Worm (Caenorhabditis elegans) whole organism, L4 larva: Measurements from ENCODE around the gene pgap-3.

Source experiments
- D1046.2 ChIP-seq: fragments of 200-800 bp; sonication (Bioruptor generic); IDR thresholded peaks from 2 replicates; pipeline ENCODE4 v1.3.6; 2022; ENCODE audit warnings: missing genetic modification characterization, missing compliant biosample characterization
- F26F4.8 ChIP-seq: fragments of 200-800 bp; sonication (Bioruptor generic); conservative IDR thresholded peaks from 2 replicates; pipeline ENCODE4 v1.3.6; 2022; ENCODE audit warnings: missing genetic modification characterization, missing compliant biosample characterization
- T20F7.1 ChIP-seq: fragments of 200-800 bp; sonication (Bioruptor generic); optimal IDR thresholded peaks from 2 replicates; lab custom pipeline; 2018; ENCODE audit warnings: mild to moderate bottlenecking, missing genetic modification characterization, missing compliant biosample characterization
- Y5F2A.4 ChIP-seq: fragments of 200-800 bp; sonication (Bioruptor generic); optimal IDR thresholded peaks from 2 replicates; lab custom pipeline; 2018; ENCODE audit warnings: mild to moderate bottlenecking, missing genetic modification characterization, missing compliant biosample characterization
- Y75B8A.6 ChIP-seq: fragments of 200-800 bp; sonication (Bioruptor generic); IDR thresholded peaks from 2 replicates; pipeline ENCODE4 v1.3.6; 2022; ENCODE audit warnings: missing genetic modification reagents, missing genetic modification characterization, missing compliant biosample characterization
- ZK546.5 ChIP-seq, 2 experiments: sonication (generic microtip); optimal IDR thresholded peaks; 2 replicates each; lab custom pipeline; 2017; ENCODE audit warnings: missing biosample characterization in 2 of 2, missing genetic modification characterization in 2 of 2
- aly-2 ChIP-seq: sonication (generic microtip); optimal IDR thresholded peaks from 2 replicates; lab custom pipeline; 2018; ENCODE audit warnings: missing biosample characterization, missing genetic modification characterization
- ceh-32 ChIP-seq: sonication (generic microtip); optimal IDR thresholded peaks from 2 replicates; lab custom pipeline; 2016; ENCODE audit warnings: mild to moderate bottlenecking, missing genetic modification characterization, missing compliant biosample characterization; ENCODE audit not compliant: poor library complexity
- ctbp-1 ChIP-seq: fragments of 200-800 bp; sonication (Bioruptor generic); IDR thresholded peaks from 2 replicates; pipeline ENCODE4 v1.3.6; 2022; ENCODE audit warnings: missing genetic modification reagents, missing genetic modification characterization, missing compliant biosample characterization
- daf-12 ChIP-seq: fragments of 150-350 bp; optimal IDR thresholded peaks from 2 replicates; lab custom pipeline; 2014; ENCODE audit warnings: missing biosample characterization, missing genetic modification reagents, missing genetic modification characterization
- daf-16 ChIP-seq, 3 experiments: sonication (generic microtip); optimal IDR thresholded peaks; 2 replicates each; lab custom pipeline; 2016 to 2017; ENCODE audit warnings: missing genetic modification characterization in 3 of 3, missing genetic modification reagents in 3 of 3, mild to moderate bottlenecking in 2 of 3, missing compliant biosample characterization in 2 of 3, missing biosample characterization in 1 of 3, moderate library complexity in 1 of 3
- dmd-8 ChIP-seq: fragments of 200-800 bp; sonication (Bioruptor generic); IDR thresholded peaks from 2 replicates; pipeline ENCODE4 v1.3.6; 2022; ENCODE audit warnings: missing genetic modification characterization, missing compliant biosample characterization
- dmd-9 ChIP-seq: fragments of 200-800 bp; sonication (Bioruptor generic); IDR thresholded peaks from 2 replicates; pipeline ENCODE4 v1.3.6; 2022; ENCODE audit warnings: missing genetic modification reagents, missing genetic modification characterization, missing compliant biosample characterization
- dpl-1 ChIP-seq: fragments of 150-350 bp; optimal IDR thresholded peaks from 2 replicates; lab custom pipeline; 2014; ENCODE audit warnings: missing biosample characterization, missing genetic modification reagents, missing genetic modification characterization
- duxl-1 ChIP-seq: sonication (generic microtip); optimal IDR thresholded peaks from 2 replicates; lab custom pipeline; 2016; ENCODE audit warnings: mild to moderate bottlenecking, missing genetic modification characterization, moderate library complexity, missing compliant biosample characterization; ENCODE audit not compliant: poor library complexity
- egl-27 ChIP-seq: sonication (generic microtip); optimal IDR thresholded peaks from 3 replicates; lab custom pipeline; 2017; ENCODE audit warnings: missing biosample characterization, missing genetic modification reagents, missing genetic modification characterization
- egl-43 ChIP-seq: fragments of 200-800 bp; sonication (Bioruptor generic); IDR thresholded peaks from 2 replicates; pipeline ENCODE4 v1.3.6; 2022; ENCODE audit warnings: missing genetic modification reagents, missing genetic modification characterization, missing compliant biosample characterization
- fkh-10 ChIP-seq: fragments of 150-350 bp; optimal IDR thresholded peaks from 2 replicates; lab custom pipeline; 2014; ENCODE audit warnings: missing biosample characterization, missing genetic modification reagents, missing genetic modification characterization
- gei-8 ChIP-seq: fragments of 200-800 bp; sonication (Bioruptor generic); optimal IDR thresholded peaks from 2 replicates; lab custom pipeline; 2018; ENCODE audit warnings: mild to moderate bottlenecking, missing genetic modification characterization, missing compliant biosample characterization
- hif-1 ChIP-seq, 2 experiments: sonication (generic microtip); optimal IDR thresholded peaks; 2 replicates each; lab custom pipeline; 2016 to 2017; ENCODE audit warnings: missing compliant biosample characterization in 2 of 2, missing genetic modification characterization in 2 of 2, missing genetic modification reagents in 2 of 2, missing genotype in 2 of 2, mild to moderate bottlenecking in 1 of 2
- hlh-30 ChIP-seq: sonication (generic microtip); optimal IDR thresholded peaks from 2 replicates; lab custom pipeline; 2017; ENCODE audit warnings: antibody characterized with exemption, mild to moderate bottlenecking, missing genetic modification characterization, missing compliant biosample characterization; ENCODE audit not compliant: insufficient read depth
- jun-1 ChIP-seq: fragments of 150-350 bp; optimal IDR thresholded peaks from 2 replicates; lab custom pipeline; 2014; ENCODE audit warnings: missing biosample characterization, missing genetic modification reagents, missing genetic modification characterization
- lin-13 ChIP-seq: fragments of 150-350 bp; optimal IDR thresholded peaks from 2 replicates; lab custom pipeline; 2014; ENCODE audit warnings: missing biosample characterization, missing genetic modification reagents, missing genetic modification characterization
- lin-39 ChIP-seq: fragments of 150-350 bp; optimal IDR thresholded peaks from 2 replicates; lab custom pipeline; 2014; ENCODE audit warnings: missing biosample characterization, missing genetic modification reagents, missing genetic modification characterization
- lir-3 ChIP-seq: sonication (generic microtip); optimal IDR thresholded peaks from 2 replicates; lab custom pipeline; 2016; ENCODE audit warnings: mild to moderate bottlenecking, missing genetic modification characterization, missing compliant biosample characterization
- lsy-2 ChIP-seq, 2 experiments: fragments of 150-350 bp in 1 of 2; sonication (generic microtip) in 1 of 2; optimal IDR thresholded peaks; 2 replicates each; lab custom pipeline; 2014 to 2017; ENCODE audit warnings: missing biosample characterization in 2 of 2, missing genetic modification characterization in 2 of 2
- madf-5 ChIP-seq, 2 experiments: fragments of 200-800 bp; sonication (Bioruptor generic); IDR thresholded peaks; 2 replicates each; pipeline ENCODE4 v1.3.6; 2022; ENCODE audit warnings: missing compliant biosample characterization in 2 of 2, missing genetic modification characterization in 2 of 2
- mdl-1 ChIP-seq, 2 experiments: fragments of 150-350 bp in 1 of 2; sonication (generic microtip) in 1 of 2; optimal IDR thresholded peaks; 2 replicates each; lab custom pipeline; 2014 to 2017; ENCODE audit warnings: missing biosample characterization in 2 of 2, missing genetic modification characterization in 2 of 2
- mdt-29 ChIP-seq: fragments of 200-800 bp; sonication (Bioruptor generic); IDR thresholded peaks from 2 replicates; pipeline ENCODE4 v1.3.6; 2022; ENCODE audit warnings: missing genetic modification reagents, missing genetic modification characterization, missing compliant biosample characterization
- nhr-237 ChIP-seq: sonication (generic microtip); optimal IDR thresholded peaks from 2 replicates; lab custom pipeline; 2017; ENCODE audit warnings: missing biosample characterization, missing genetic modification characterization
- nhr-41 ChIP-seq: fragments of 200-800 bp; sonication (Bioruptor generic); IDR thresholded peaks from 2 replicates; pipeline ENCODE4 v1.3.6; 2022; ENCODE audit warnings: missing genetic modification reagents, missing genetic modification characterization, missing compliant biosample characterization
- nhr-42 ChIP-seq: fragments of 200-800 bp; sonication (Bioruptor generic); IDR thresholded peaks from 2 replicates; pipeline ENCODE4 v1.3.6; 2022; ENCODE audit warnings: missing genetic modification characterization, missing compliant biosample characterization
- nhr-76 ChIP-seq: fragments of 150-350 bp; optimal IDR thresholded peaks from 2 replicates; lab custom pipeline; 2014; ENCODE audit warnings: missing biosample characterization, missing genetic modification characterization
- nhr-77 ChIP-seq: fragments of 150-350 bp; optimal IDR thresholded peaks from 2 replicates; lab custom pipeline; 2014; ENCODE audit warnings: missing biosample characterization, missing genetic modification characterization
- pha-4 ChIP-seq, 2 experiments: fragments of 150-350 bp in 1 of 2; fragments of 200-800 bp in 1 of 2; sonication (Bioruptor generic) in 1 of 2; IDR thresholded peaks in 1 of 2; optimal IDR thresholded peaks in 1 of 2; 2 replicates each; pipeline versions ENCODE4 v1.3.6 to Lab custom; 2014 to 2022; ENCODE audit warnings: missing genetic modification characterization in 2 of 2, missing genetic modification reagents in 2 of 2, missing biosample characterization in 1 of 2, missing compliant biosample characterization in 1 of 2
- php-3 ChIP-seq: fragments of 200-800 bp; sonication (Bioruptor generic); IDR thresholded peaks from 2 replicates; pipeline ENCODE4 v1.3.6; 2022; ENCODE audit warnings: missing genetic modification reagents, missing genetic modification characterization, missing compliant biosample characterization
- pqm-1 ChIP-seq: sonication (generic microtip); optimal IDR thresholded peaks from 2 replicates; lab custom pipeline; 2017; ENCODE audit warnings: missing biosample characterization, missing genetic modification characterization
- rbr-2 ChIP-seq: sonication (generic microtip); optimal IDR thresholded peaks from 2 replicates; lab custom pipeline; 2016; ENCODE audit warnings: missing genotype, missing genetic modification characterization, missing compliant biosample characterization
- set-16 ChIP-seq: fragments of 200-800 bp; sonication (Bioruptor generic); IDR thresholded peaks from 2 replicates; pipeline ENCODE4 v1.3.6; 2022; ENCODE audit warnings: missing genetic modification reagents, missing genetic modification characterization, missing compliant biosample characterization
- snpc-1.2 ChIP-seq: fragments of 200-800 bp; sonication (Bioruptor generic); IDR thresholded peaks from 2 replicates; pipeline ENCODE4 v1.3.6; 2022; ENCODE audit warnings: missing genetic modification reagents, missing genetic modification characterization, missing compliant biosample characterization
- spr-3 ChIP-seq: fragments of 200-800 bp; sonication (Bioruptor generic); optimal IDR thresholded peaks from 2 replicates; lab custom pipeline; 2018; ENCODE audit warnings: mild to moderate bottlenecking, missing genetic modification characterization, missing compliant biosample characterization
- unc-130 ChIP-seq: sonication (generic microtip); optimal IDR thresholded peaks from 2 replicates; lab custom pipeline; 2016; ENCODE audit warnings: missing genetic modification reagents, missing genetic modification characterization, missing compliant biosample characterization
- unc-39 ChIP-seq: sonication (generic microtip); optimal IDR thresholded peaks from 2 replicates; lab custom pipeline; 2017; ENCODE audit warnings: missing biosample characterization, missing genetic modification characterization
- unc-62 ChIP-seq, 3 experiments: fragments of 150-350 bp in 1 of 3; sonication (generic microtip); optimal IDR thresholded peaks in 2 of 3; peaks in 1 of 3; 1 replicate in 1 of 3; 2 replicates in 2 of 3; lab custom pipeline; 2014 to 2017; ENCODE audit warnings: missing biosample characterization in 3 of 3, missing genetic modification characterization in 3 of 3, missing genetic modification reagents in 3 of 3, missing genotype in 1 of 3
- vab-7 ChIP-seq: fragments of 200-800 bp; sonication (Bioruptor generic); IDR thresholded peaks from 2 replicates; pipeline ENCODE4 v1.3.6; 2022; ENCODE audit warnings: missing genetic modification reagents, missing genetic modification characterization, missing compliant biosample characterization
- zfp-2 ChIP-seq: sonication (generic microtip); optimal IDR thresholded peaks from 2 replicates; lab custom pipeline; 2016; ENCODE audit warnings: mild to moderate bottlenecking, missing genetic modification characterization, missing compliant biosample characterization
- zfp-3 ChIP-seq: fragments of 200-800 bp; sonication (Bioruptor generic); conservative IDR thresholded peaks from 2 replicates; pipeline ENCODE4 v1.3.6; 2022; ENCODE audit warnings: missing genetic modification reagents, missing genetic modification characterization, missing compliant biosample characterization
- zip-2 ChIP-seq: fragments of 150-350 bp; optimal IDR thresholded peaks from 2 replicates; lab custom pipeline; 2014; ENCODE audit warnings: missing biosample characterization, missing genetic modification characterization
- ztf-11 ChIP-seq: fragments of 150-350 bp; optimal IDR thresholded peaks from 2 replicates; lab custom pipeline; 2014; ENCODE audit warnings: missing biosample characterization, missing genetic modification characterization
- ztf-7 ChIP-seq: fragments of 150-350 bp; optimal IDR thresholded peaks from 2 replicates; lab custom pipeline; 2014; ENCODE audit warnings: missing biosample characterization, missing genetic modification characterization

The pgap-3 gene

ce11 chrV:6030559-6030975 lies 17.2 kb downstream of the pgap-3 start (continued):
- TF ChIP-seq egl-27 (tag; lab: Kevin White, UChicago) (no peak), duxl-1 (no peak), pqm-1 (no peak), daf-12 (no peak), daf-16 (GFP tag; optimal IDR thresholded peaks at IDR 0.05; lab: Kevin White, UChicago) (peak in 1 of 2 experiments; percentile 27), daf-16 (tag; optimal IDR thresholded peaks at IDR 0.05; lab: Kevin White, UChicago) (no peak), ceh-32 (tag; lab: Kevin White, UChicago) (no peak), zfp-3 (GFP tag; lab: Robert Waterston, UW) (no peak), gei-8 (GFP tag; lab: Kevin White, UChicago) (no peak), unc-39 (tag; lab: Kevin White, UChicago) (no peak), spr-3 (GFP tag; lab: Kevin White, UChicago) (no peak), Y5F2A.4 (no peak), Y75B8A.6 (no peak), pha-4 (GFP tag; IDR thresholded peaks at IDR 0.05; lab: Robert Waterston, UW) (no peak), pha-4 (tag; optimal IDR thresholded peaks at IDR 0.05; lab: Kevin White, UChicago) (no peak), rbr-2 (tag; lab: Kevin White, UChicago) (peak; percentile 47), D1046.2 (GFP tag; lab: Robert Waterston, UW) (no peak), lin-13 (GFP tag; lab: Kevin White, UChicago) (no peak), nhr-41 (GFP tag; lab: Robert Waterston, UW) (no peak), dmd-8 (GFP tag; lab: Robert Waterston, UW) (no peak), vab-7 (GFP tag; lab: Robert Waterston, UW) (no peak), mdt-29 (GFP tag; lab: Robert Waterston, UW) (no peak), F26F4.8 (GFP tag; lab: Robert Waterston, UW) (no peak), hif-1 (tag; optimal IDR thresholded peaks at IDR 0.05; lab: Kevin White, UChicago) (peak in 1 of 2 experiments; percentile 70), set-16 (GFP tag; lab: Robert Waterston, UW) (no peak), lin-39 (tag; lab: Kevin White, UChicago) (no peak), unc-62 (GFP tag; optimal IDR thresholded peaks at IDR 0.05 in 1 of 2; lab: Kevin White, UChicago) (peak in 1 of 2 experiments; percentile 99), unc-62 (tag; optimal IDR thresholded peaks at IDR 0.05; lab: Kevin White, UChicago) (no peak), dpl-1 (no peak), php-3 (GFP tag; lab: Robert Waterston, UW) (no peak), jun-1 (no peak), lir-3 (no peak), madf-5 (GFP tag; IDR thresholded peaks at IDR 0.05; lab: Robert Waterston, UW) (no peak), ZK546.5 (tag; optimal IDR thresholded peaks at IDR 0.05; lab: Kevin White, UChicago) (no peak), lsy-2 (tag; optimal IDR thresholded peaks at IDR 0.05; lab: Kevin White, UChicago) (peak; percentile 12 to 42), aly-2 (tag; lab: Kevin White, UChicago) (no peak), mdl-1 (tag; optimal IDR thresholded peaks at IDR 0.05; lab: Kevin White, UChicago) (peak in 1 of 2 experiments; percentile 23), egl-43 (GFP tag; lab: Robert Waterston, UW) (no peak), nhr-237 (tag; lab: Kevin White, UChicago) (no peak), zip-2 (tag; lab: Kevin White, UChicago) (no peak), ztf-11 (tag; lab: Kevin White, UChicago) (no peak), T20F7.1 (GFP tag; lab: Kevin White, UChicago) (no peak), ctbp-1 (GFP tag; lab: Robert Waterston, UW) (0 out of 2 replicates have a peak, but pooled peaks have one; percentile 65), hlh-30 (tag; lab: Kevin White, UChicago) (peak; percentile 40), snpc-1.2 (GFP tag; lab: Robert Waterston, UW) (no peak), zfp-2 (tag; lab: Kevin White, UChicago) (no peak), fkh-10 (GFP tag; lab: Kevin White, UChicago) (no peak), unc-130 (GFP tag; lab: Kevin White, UChicago) (no peak), nhr-42 (GFP tag; lab: Robert Waterston, UW) (no peak), nhr-77 (no peak), nhr-76 (tag; lab: Kevin White, UChicago) (no peak), ztf-7 (tag; lab: Kevin White, UChicago) (no peak), dmd-9 (GFP tag; lab: Robert Waterston, UW) (no peak)
